Worm (Caenorhabditis elegans): ENCODE measurements around the gene M28.8.

DNA sequence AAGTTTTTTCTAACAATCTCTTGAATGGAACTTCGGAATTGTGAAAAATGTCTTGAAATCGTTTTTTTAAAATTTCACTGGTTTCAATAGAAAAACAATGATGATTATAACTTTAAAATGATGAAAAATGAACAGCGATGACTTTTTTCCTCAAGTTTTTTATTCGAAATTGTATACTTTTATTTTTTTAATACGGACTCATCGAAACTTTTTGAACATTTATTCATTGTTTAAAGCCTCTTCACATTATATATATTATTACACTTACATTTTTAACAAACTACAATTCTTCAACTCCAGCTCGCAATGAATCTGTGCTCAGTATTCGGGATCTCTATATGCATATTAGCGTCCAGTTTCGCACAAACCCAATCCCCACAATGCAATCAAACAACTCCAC is at the start of gene M28.8:
- no peak for TF ChIP-seq flt-1 (GFP tag; IDR thresholded peaks at IDR 0.05)
- no peak for TF ChIP-seq ztf-29 (GFP tag; IDR thresholded peaks at IDR 0.05)
- no peak for TF ChIP-seq klf-2 (GFP tag; conservative IDR thresholded peaks at IDR 0.05)
- TF ChIP-seq med-1 (GFP tag; optimal IDR thresholded peaks at IDR 0.05; ENCODE audit: insufficient read depth): no peak
- no peak for TF ChIP-seq tab-1 (GFP tag; IDR thresholded peaks at IDR 0.05)
